Comparison of ENCODE assay signal across 5 worm cellular contexts in genomic region chrV:12320274-12320839, ce11.
A peak's percentile ranks its signal among the peaks of the same experiment; 100 is the strongest.
TF ChIP-seq lines count a peak whose summit lies in the region.

No protein-coding gene starts in this region.

TF ChIP-seq in whole organism, L1 larva, 84 proteins besides CTCF, POLR2A, EP300 and RAD21:
- TF ChIP-seq pax-3 (tag; optimal IDR thresholded peaks at IDR 0.05; lab: Kevin White, UChicago) (peak; percentile 1), elt-2 (tag; optimal IDR thresholded peaks at IDR 0.05; lab: Kevin White, UChicago) (no peak), efl-1 (optimal IDR thresholded peaks at IDR 0.05; lab: Kevin White, UChicago) (no peak), efl-1 (GFP tag; optimal IDR thresholded peaks at IDR 0.05 in 1 of 2; lab: Kevin White, UChicago) (peak in 1 of 2 experiments; percentile 47), nhr-76 (tag; optimal IDR thresholded peaks at IDR 0.05; lab: Kevin White, UChicago) (no peak), nhr-71 (tag; optimal IDR thresholded peaks at IDR 0.05; lab: Kevin White, UChicago) (peak; percentile 4), nhr-47 (tag; optimal IDR thresholded peaks at IDR 0.05; lab: Kevin White, UChicago) (peak; percentile 1), fkh-4 (tag; optimal IDR thresholded peaks at IDR 0.05; lab: Kevin White, UChicago; ENCODE audit: borderline replicate concordance) (no peak), mab-9 (GFP tag; IDR thresholded peaks at IDR 0.05; lab: Robert Waterston, UW) (no peak), lin-14 (GFP tag; optimal IDR thresholded peaks at IDR 0.05; lab: Kevin White, UChicago) (no peak), hlh-17 (GFP tag; optimal IDR thresholded peaks at IDR 0.05; lab: Kevin White, UChicago; ENCODE audit: borderline replicate concordance) (no peak), aha-1 (tag; optimal IDR thresholded peaks at IDR 0.05; lab: Kevin White, UChicago) (no peak), nhr-237 (tag; optimal IDR thresholded peaks at IDR 0.05; lab: Kevin White, UChicago) (no peak), tbx-2 (tag; optimal IDR thresholded peaks at IDR 0.05; lab: Kevin White, UChicago) (no peak), ztf-4 (tag; optimal IDR thresholded peaks at IDR 0.05; lab: Kevin White, UChicago) (no peak)

TF ChIP-seq in whole organism, L2 larva, 48 proteins besides CTCF, POLR2A, EP300 and RAD21:
- TF ChIP-seq crh-2 (tag; optimal IDR thresholded peaks at IDR 0.05; lab: Kevin White, UChicago) (no peak), nhr-77 (tag; optimal IDR thresholded peaks at IDR 0.05; lab: Kevin White, UChicago) (no peak), sma-9 (GFP tag; optimal IDR thresholded peaks at IDR 0.05; lab: Kevin White, UChicago) (peak; percentile 26), sma-9 (tag; optimal IDR thresholded peaks at IDR 0.05; lab: Kevin White, UChicago) (no peak), ztf-4 (tag; optimal IDR thresholded peaks at IDR 0.05; lab: Kevin White, UChicago) (no peak), nhr-25 (tag; optimal IDR thresholded peaks at IDR 0.05; lab: Kevin White, UChicago) (no peak), nhr-21 (tag; optimal IDR thresholded peaks at IDR 0.05; lab: Kevin White, UChicago) (peak; percentile 15), lsy-2 (tag; optimal IDR thresholded peaks at IDR 0.05; lab: Kevin White, UChicago) (peak in 1 of 2 experiments; percentile 18), fos-1 (tag; optimal IDR thresholded peaks at IDR 0.05; lab: Kevin White, UChicago) (no peak)

TF ChIP-seq in whole organism, L3 larva, 47 proteins besides CTCF, POLR2A, EP300 and RAD21:
- no peak for TF ChIP-seq nfya-1 (tag; optimal IDR thresholded peaks at IDR 0.05; lab: Kevin White, UChicago; ENCODE audit: insufficient read depth)
- peak; percentile 29 for TF ChIP-seq lsy-12 (tag; optimal IDR thresholded peaks at IDR 0.05; lab: Kevin White, UChicago)
- TF ChIP-seq nhr-43 (tag; optimal IDR thresholded peaks at IDR 0.05; lab: Kevin White, UChicago; ENCODE audit: poor library complexity, severe bottlenecking) = peak; percentile 59
TF ChIP-seq in whole organism, L3 larva: peak in this region for 2.

TF ChIP-seq in whole organism, L4 larva, 104 proteins besides CTCF, POLR2A, EP300 and RAD21 (continues in another document):
- TF ChIP-seq T26A8.4 (GFP tag; IDR thresholded peaks at IDR 0.05; lab: Robert Waterston, UW) (no peak), ceh-82 (tag; optimal IDR thresholded peaks at IDR 0.05; lab: Kevin White, UChicago) (no peak), egl-43 (GFP tag; IDR thresholded peaks at IDR 0.05; lab: Robert Waterston, UW) (no peak), aha-1 (tag; lab: Kevin White, UChicago) (no peak), T20F7.1 (GFP tag; optimal IDR thresholded peaks at IDR 0.05; lab: Kevin White, UChicago) (no peak), dmd-6 (GFP tag; IDR thresholded peaks at IDR 0.05; lab: Robert Waterston, UW) (no peak), D1046.2 (GFP tag; IDR thresholded peaks at IDR 0.05; lab: Robert Waterston, UW) (no peak), mep-1 (tag; optimal IDR thresholded peaks at IDR 0.05; lab: Kevin White, UChicago) (peak; percentile 6), ama-1 (optimal IDR thresholded peaks at IDR 0.05; lab: Kevin White, UChicago) (no peak), unc-62 (GFP tag; optimal IDR thresholded peaks at IDR 0.05 in 1 of 2; lab: Kevin White, UChicago) (no peak), unc-62 (tag; optimal IDR thresholded peaks at IDR 0.05; lab: Kevin White, UChicago) (no peak), zfp-2 (tag; optimal IDR thresholded peaks at IDR 0.05; lab: Kevin White, UChicago) (no peak), F49E8.2 (tag; optimal IDR thresholded peaks at IDR 0.05; lab: Kevin White, UChicago; ENCODE audit: borderline replicate concordance) (peak; percentile 2), Y5F2A.4 (GFP tag; optimal IDR thresholded peaks at IDR 0.05; lab: Kevin White, UChicago) (no peak), tag-97 (GFP tag; IDR thresholded peaks at IDR 0.05; lab: Robert Waterston, UW) (no peak), lin-39 (tag; optimal IDR thresholded peaks at IDR 0.05; lab: Kevin White, UChicago) (no peak), snpc-4 (tag; optimal IDR thresholded peaks at IDR 0.05; lab: Kevin White, UChicago) (no peak), saeg-2 (GFP tag; IDR thresholded peaks at IDR 0.05; lab: Robert Waterston, UW) (no peak), spr-3 (GFP tag; optimal IDR thresholded peaks at IDR 0.05; lab: Kevin White, UChicago) (no peak), zag-1 (tag; optimal IDR thresholded peaks at IDR 0.05; lab: Kevin White, UChicago) (no peak), nhr-10 (tag; optimal IDR thresholded peaks at IDR 0.05; lab: Kevin White, UChicago) (no peak), dpl-1 (GFP tag; optimal IDR thresholded peaks at IDR 0.05; lab: Kevin White, UChicago) (no peak), gei-8 (GFP tag; optimal IDR thresholded peaks at IDR 0.05; lab: Kevin White, UChicago) (peak; percentile 20), daf-12 (tag; optimal IDR thresholded peaks at IDR 0.05; lab: Kevin White, UChicago) (no peak), hif-1 (tag; optimal IDR thresholded peaks at IDR 0.05; lab: Kevin White, UChicago) (no peak), attf-4 (tag; optimal IDR thresholded peaks at IDR 0.05; lab: Kevin White, UChicago) (no peak), unc-39 (tag; optimal IDR thresholded peaks at IDR 0.05; lab: Kevin White, UChicago) (no peak), dve-1 (tag; optimal IDR thresholded peaks at IDR 0.05; lab: Kevin White, UChicago; ENCODE audit: insufficient read depth) (no peak), Y105C5A.15 (GFP tag; IDR thresholded peaks at IDR 0.05; lab: Robert Waterston, UW) (no peak), jun-1 (tag; optimal IDR thresholded peaks at IDR 0.05; lab: Kevin White, UChicago) (no peak), ctbp-1 (GFP tag; IDR thresholded peaks at IDR 0.05; lab: Robert Waterston, UW) (no peak), zfp-3 (GFP tag; conservative IDR thresholded peaks at IDR 0.05; lab: Robert Waterston, UW) (peak; percentile 42; the same call in 1 of the 2 replicates), nhr-6 (tag; optimal IDR thresholded peaks at IDR 0.05; lab: Kevin White, UChicago) (no peak), lin-13 (GFP tag; optimal IDR thresholded peaks at IDR 0.05; lab: Kevin White, UChicago) (no peak), mxl-2 (GFP tag; conservative IDR thresholded peaks at IDR 0.05; lab: Robert Waterston, UW) (no peak), dmd-8 (GFP tag; IDR thresholded peaks at IDR 0.05; lab: Robert Waterston, UW) (no peak)

TF ChIP-seq in whole organism, young adult, 124 proteins besides CTCF, POLR2A, EP300 and RAD21 (continues in another document):
- TF ChIP-seq F22D6.2 (tag; optimal IDR thresholded peaks at IDR 0.05; lab: Kevin White, UChicago) (no peak), snpc-1.3 (tag; optimal IDR thresholded peaks at IDR 0.05; lab: Kevin White, UChicago; ENCODE audit: insufficient read depth) (peak; percentile 9), mes-4 (tag; optimal IDR thresholded peaks at IDR 0.05; lab: Kevin White, UChicago) (no peak), dpl-1 (GFP tag; optimal IDR thresholded peaks at IDR 0.05; lab: Kevin White, UChicago) (no peak), B0035.1 (tag; optimal IDR thresholded peaks at IDR 0.05; lab: Kevin White, UChicago) (no peak), ztf-18 (tag; optimal IDR thresholded peaks at IDR 0.05; lab: Kevin White, UChicago) (peak; percentile 4), Y56A3A.18 (GFP tag; IDR thresholded peaks at IDR 0.05; lab: Robert Waterston, UW) (0 out of 2 replicates have a peak, but pooled peaks have one; percentile 15), nhr-90 (tag; optimal IDR thresholded peaks at IDR 0.05; lab: Kevin White, UChicago) (no peak), F10E7.11 (tag; optimal IDR thresholded peaks at IDR 0.05; lab: Kevin White, UChicago) (peak; percentile 42), ceh-79 (tag; optimal IDR thresholded peaks at IDR 0.05; lab: Kevin White, UChicago) (no peak), F33H1.4 (GFP tag; IDR thresholded peaks at IDR 0.05; lab: Robert Waterston, UW) (no peak), F52B5.7 (tag; optimal IDR thresholded peaks at IDR 0.05; lab: Kevin White, UChicago) (peak; percentile 20), ztf-3 (GFP tag; optimal IDR thresholded peaks at IDR 0.05; lab: Kevin White, UChicago) (peak; percentile 37), dpff-1 (tag; optimal IDR thresholded peaks at IDR 0.05; lab: Kevin White, UChicago) (peak; percentile 57), zim-3 (tag; optimal IDR thresholded peaks at IDR 0.05; lab: Kevin White, UChicago) (peak; percentile 12), ceh-91 (GFP tag; IDR thresholded peaks at IDR 0.05; lab: Robert Waterston, UW) (no peak), let-607 (tag; optimal IDR thresholded peaks at IDR 0.05; lab: Kevin White, UChicago) (no peak), ztf-22 (GFP tag; optimal IDR thresholded peaks at IDR 0.05; lab: Kevin White, UChicago) (no peak), dox-1 (GFP tag; IDR thresholded peaks at IDR 0.05; lab: Robert Waterston, UW) (no peak), egl-44 (GFP tag; IDR thresholded peaks at IDR 0.05; lab: Robert Waterston, UW) (no peak), nhr-27 (tag; optimal IDR thresholded peaks at IDR 0.05; lab: Kevin White, UChicago) (no peak), F23B12.7 (tag; optimal IDR thresholded peaks at IDR 0.05; lab: Kevin White, UChicago; ENCODE audit: insufficient read depth) (no peak), ztf-26 (tag; optimal IDR thresholded peaks at IDR 0.05; lab: Kevin White, UChicago) (no peak), nhr-80 (tag; optimal IDR thresholded peaks at IDR 0.05; lab: Kevin White, UChicago) (no peak), chd-7 (tag; optimal IDR thresholded peaks at IDR 0.05; lab: Kevin White, UChicago) (peak; percentile 15), snpc-3.4 (tag; optimal IDR thresholded peaks at IDR 0.05; lab: Kevin White, UChicago) (peak; percentile 37), ZK185.1 (tag; optimal IDR thresholded peaks at IDR 0.05; lab: Kevin White, UChicago; ENCODE audit: poor library complexity, severe bottlenecking) (peak; percentile 16), K11D2.4 (GFP tag; IDR thresholded peaks at IDR 0.05; lab: Robert Waterston, UW) (no peak), pha-4 (tag; optimal IDR thresholded peaks at IDR 0.05; lab: Kevin White, UChicago) (no peak), repo-1 (tag; optimal IDR thresholded peaks at IDR 0.05; lab: Kevin White, UChicago) (peak; percentile 25), snpc-4 (GFP tag; optimal IDR thresholded peaks at IDR 0.05; lab: Kevin White, UChicago) (no peak), snpc-4 (tag; optimal IDR thresholded peaks at IDR 0.05; lab: Kevin White, UChicago) (peak in 1 of 4 experiments; percentile 24), sea-2 (GFP tag; IDR thresholded peaks at IDR 0.05; lab: Robert Waterston, UW) (no peak), K12H6.12 (tag; optimal IDR thresholded peaks at IDR 0.05; lab: Kevin White, UChicago) (no peak), mcd-1 (GFP tag; IDR thresholded peaks at IDR 0.05; lab: Robert Waterston, UW) (no peak), cebp-1 (GFP tag; IDR thresholded peaks at IDR 0.05; lab: Robert Waterston, UW) (no peak), cebp-1 (tag; optimal IDR thresholded peaks at IDR 0.05; lab: Kevin White, UChicago) (peak; percentile 21), F39B2.1 (GFP tag; IDR thresholded peaks at IDR 0.05; lab: Robert Waterston, UW) (no peak), hsf-1 (GFP tag; IDR thresholded peaks at IDR 0.05; lab: Robert Waterston, UW) (no peak), ets-4 (GFP tag; optimal IDR thresholded peaks at IDR 0.05; lab: Kevin White, UChicago) (no peak)
